Comparison of ENCODE assay signal across 7 worm cellular contexts in the genomic region with DNA sequence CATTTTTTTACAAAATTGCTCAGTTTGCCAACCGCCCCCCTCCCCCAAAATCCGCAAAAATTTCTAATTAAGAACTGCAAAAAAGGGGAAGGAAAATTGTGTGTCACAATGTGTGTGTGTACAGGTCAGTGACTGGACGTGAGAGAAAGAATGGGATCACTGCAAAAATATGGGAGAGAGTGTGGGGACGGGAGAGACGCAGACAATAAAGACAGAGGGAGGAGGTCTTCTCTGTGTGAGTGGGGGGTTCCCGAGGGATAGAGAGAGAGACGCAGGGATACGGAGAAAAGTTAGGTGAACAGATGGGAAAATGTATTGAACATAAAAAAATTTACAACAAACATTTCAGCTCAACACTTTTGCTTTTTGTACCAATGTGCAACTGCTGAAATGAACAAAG.
TF ChIP-seq lines count a peak whose summit lies in the region.

No protein-coding gene starts in this region.

TF ChIP-seq in whole organism, L1 larva, 84 proteins besides CTCF, POLR2A, EP300 and RAD21 (continues in another document):
- TF ChIP-seq elt-2 (tag; optimal IDR thresholded peaks at IDR 0.05; lab: Kevin White, UChicago), result no peak
- no peak for TF ChIP-seq C04F5.9 (tag; optimal IDR thresholded peaks at IDR 0.05; lab: Kevin White, UChicago)
- TF ChIP-seq mef-2 (tag; optimal IDR thresholded peaks at IDR 0.05; lab: Kevin White, UChicago), result no peak
- no peak for TF ChIP-seq unc-30 (tag; optimal IDR thresholded peaks at IDR 0.05; lab: Kevin White, UChicago)
- no peak for TF ChIP-seq nhr-47 (tag; optimal IDR thresholded peaks at IDR 0.05; lab: Kevin White, UChicago)
- peak; percentile 60 for TF ChIP-seq swsn-7 (tag; optimal IDR thresholded peaks at IDR 0.05; lab: Kevin White, UChicago)
- peak; percentile 29 to 59 for TF ChIP-seq lin-35 (GFP tag; optimal IDR thresholded peaks at IDR 0.05; lab: Kevin White, UChicago)
- TF ChIP-seq egl-27 (tag; optimal IDR thresholded peaks at IDR 0.05; lab: Kevin White, UChicago), result no peak
- TF ChIP-seq vab-15 (tag; optimal IDR thresholded peaks at IDR 0.05; lab: Kevin White, UChicago), result no peak
- no peak for TF ChIP-seq lin-39 (tag; optimal IDR thresholded peaks at IDR 0.05; lab: Kevin White, UChicago)
- TF ChIP-seq unc-98 (GFP tag; IDR thresholded peaks at IDR 0.05; lab: Robert Waterston, UW), result peak; percentile 41; the same call in 1 of the 2 replicates
- peak; percentile 36 for TF ChIP-seq F16B12.6 (tag; optimal IDR thresholded peaks at IDR 0.05; lab: Kevin White, UChicago)
- TF ChIP-seq ceh-82 (tag; optimal IDR thresholded peaks at IDR 0.05; lab: Kevin White, UChicago), result no peak

TF ChIP-seq in whole organism, L2 larva, 48 proteins besides CTCF, POLR2A, EP300 and RAD21 (continues in another document):
- TF ChIP-seq crh-2 (tag; optimal IDR thresholded peaks at IDR 0.05; lab: Kevin White, UChicago) (peak; percentile 3), mbf-1 (tag; optimal IDR thresholded peaks at IDR 0.05; lab: Kevin White, UChicago) (no peak), ZK546.5 (tag; optimal IDR thresholded peaks at IDR 0.05; lab: Kevin White, UChicago) (no peak), F13H6.1 (tag; optimal IDR thresholded peaks at IDR 0.05; lab: Kevin White, UChicago) (peak; percentile 74), nhr-129 (tag; optimal IDR thresholded peaks at IDR 0.05; lab: Kevin White, UChicago) (peak; percentile 36), nhr-25 (tag; optimal IDR thresholded peaks at IDR 0.05; lab: Kevin White, UChicago) (peak; percentile 73), sma-9 (GFP tag; optimal IDR thresholded peaks at IDR 0.05; lab: Kevin White, UChicago) (peak; percentile 59), sma-9 (tag; optimal IDR thresholded peaks at IDR 0.05; lab: Kevin White, UChicago) (no peak), gmeb-1 (tag; optimal IDR thresholded peaks at IDR 0.05; lab: Kevin White, UChicago) (peak; percentile 53), sma-3 (GFP tag; optimal IDR thresholded peaks at IDR 0.05; lab: Kevin White, UChicago) (peak; percentile 56), egl-27 (tag; optimal IDR thresholded peaks at IDR 0.05; lab: Kevin White, UChicago) (peak; percentile 1), blmp-1 (tag; optimal IDR thresholded peaks at IDR 0.05; lab: Kevin White, UChicago; ENCODE audit: insufficient read depth) (peak; percentile 4)

TF ChIP-seq in whole organism, L3 larva, 47 proteins besides CTCF, POLR2A, EP300 and RAD21 (continues in another document):
- TF ChIP-seq lin-39 (tag; optimal IDR thresholded peaks at IDR 0.05; lab: Kevin White, UChicago) (peak; percentile 41), nhr-25 (tag; optimal IDR thresholded peaks at IDR 0.05; lab: Kevin White, UChicago) (peak; percentile 48), nhr-28 (tag; optimal IDR thresholded peaks at IDR 0.05; lab: Kevin White, UChicago) (no peak), nhr-77 (tag; optimal IDR thresholded peaks at IDR 0.05; lab: Kevin White, UChicago) (no peak), ama-1 (optimal IDR thresholded peaks at IDR 0.05; lab: Kevin White, UChicago) (no peak), ztf-4 (tag; optimal IDR thresholded peaks at IDR 0.05; lab: Kevin White, UChicago) (no peak), R02D3.7 (tag; optimal IDR thresholded peaks at IDR 0.05; lab: Kevin White, UChicago) (no peak), hmg-11 (tag; optimal IDR thresholded peaks at IDR 0.05; lab: Kevin White, UChicago) (peak; percentile 86), jun-1 (tag; optimal IDR thresholded peaks at IDR 0.05; lab: Kevin White, UChicago) (peak; percentile 8), elt-3 (tag; optimal IDR thresholded peaks at IDR 0.05; lab: Kevin White, UChicago) (no peak), nfya-1 (tag; optimal IDR thresholded peaks at IDR 0.05; lab: Kevin White, UChicago; ENCODE audit: insufficient read depth) (peak; percentile 33), pha-4 (tag; optimal IDR thresholded peaks at IDR 0.05; lab: Kevin White, UChicago) (peak; percentile 65), fkh-2 (tag; optimal IDR thresholded peaks at IDR 0.05; lab: Kevin White, UChicago) (no peak)

TF ChIP-seq in whole organism, L4 larva, 104 proteins besides CTCF, POLR2A, EP300 and RAD21 (continues in another document):
- no peak for TF ChIP-seq daf-19 (GFP tag; conservative IDR thresholded peaks at IDR 0.05; lab: Robert Waterston, UW)
- TF ChIP-seq spr-3 (GFP tag; optimal IDR thresholded peaks at IDR 0.05; lab: Kevin White, UChicago), result no peak
- no peak; the same call in 1 of the 2 replicates for TF ChIP-seq lin-38 (GFP tag; IDR thresholded peaks at IDR 0.05; lab: Robert Waterston, UW)
- peak; percentile 20; the same call in 1 of the 2 replicates for TF ChIP-seq set-16 (GFP tag; IDR thresholded peaks at IDR 0.05; lab: Robert Waterston, UW)
- TF ChIP-seq lin-15B (tag; optimal IDR thresholded peaks at IDR 0.05; lab: Kevin White, UChicago), result no peak
- peak in 1 of 2 experiments; percentile 5 for TF ChIP-seq unc-62 (GFP tag; optimal IDR thresholded peaks at IDR 0.05 in 1 of 2; lab: Kevin White, UChicago)
- TF ChIP-seq unc-62 (tag; optimal IDR thresholded peaks at IDR 0.05; lab: Kevin White, UChicago), result no peak
- no peak for TF ChIP-seq F49E8.2 (tag; optimal IDR thresholded peaks at IDR 0.05; lab: Kevin White, UChicago; ENCODE audit: borderline replicate concordance)
- no peak for TF ChIP-seq gei-8 (GFP tag; optimal IDR thresholded peaks at IDR 0.05; lab: Kevin White, UChicago)
- TF ChIP-seq php-3 (GFP tag; IDR thresholded peaks at IDR 0.05; lab: Robert Waterston, UW), result no peak
- no peak for TF ChIP-seq daf-8 (GFP tag; IDR thresholded peaks at IDR 0.05; lab: Robert Waterston, UW)
- no peak for TF ChIP-seq unc-130 (GFP tag; optimal IDR thresholded peaks at IDR 0.05; lab: Kevin White, UChicago)
- TF ChIP-seq lin-39 (tag; optimal IDR thresholded peaks at IDR 0.05; lab: Kevin White, UChicago), result no peak

TF ChIP-seq in whole organism, late embryonic, 69 proteins besides CTCF, POLR2A, EP300 and RAD21 (continues in another document):
- TF ChIP-seq C38D4.7 (GFP tag; optimal IDR thresholded peaks at IDR 0.05; lab: Kevin White, UChicago) (no peak), ets-4 (tag; optimal IDR thresholded peaks at IDR 0.05; lab: Kevin White, UChicago) (no peak), mec-3 (tag; optimal IDR thresholded peaks at IDR 0.05; lab: Kevin White, UChicago; ENCODE audit: borderline replicate concordance) (no peak), hlh-8 (tag; optimal IDR thresholded peaks at IDR 0.05; lab: Kevin White, UChicago) (no peak), ceh-24 (tag; optimal IDR thresholded peaks at IDR 0.05; lab: Kevin White, UChicago) (no peak), unc-55 (GFP tag; optimal IDR thresholded peaks at IDR 0.05; lab: Kevin White, UChicago) (peak; percentile 75), hlh-30 (tag; optimal IDR thresholded peaks at IDR 0.05; lab: Kevin White, UChicago; ENCODE audit: insufficient read depth) (peak; percentile 18), nhr-232 (tag; optimal IDR thresholded peaks at IDR 0.05; lab: Kevin White, UChicago) (no peak), odd-2 (tag; optimal IDR thresholded peaks at IDR 0.05; lab: Kevin White, UChicago) (no peak), pqm-1 (tag; optimal IDR thresholded peaks at IDR 0.05; lab: Kevin White, UChicago) (no peak), F13H6.1 (tag; optimal IDR thresholded peaks at IDR 0.05; lab: Kevin White, UChicago) (peak; percentile 4), ceh-31 (tag; optimal IDR thresholded peaks at IDR 0.05; lab: Kevin White, UChicago) (peak; percentile 61), sdc-2 (tag; optimal IDR thresholded peaks at IDR 0.05; lab: Kevin White, UChicago) (no peak), ceh-34 (tag; optimal IDR thresholded peaks at IDR 0.05; lab: Kevin White, UChicago) (peak; percentile 27)

TF ChIP-seq in whole organism, mixed stage, embryonic, 35 proteins besides CTCF, POLR2A, EP300 and RAD21:
- TF ChIP-seq unc-62 (GFP tag; optimal IDR thresholded peaks at IDR 0.05; lab: Kevin White, UChicago) (peak; percentile 42), tbx-8 (GFP tag; optimal IDR thresholded peaks at IDR 0.05; lab: Kevin White, UChicago) (no peak), ceh-39 (tag; optimal IDR thresholded peaks at IDR 0.05; lab: Kevin White, UChicago) (peak; percentile 13), sem-2 (GFP tag; optimal IDR thresholded peaks at IDR 0.05; lab: Kevin White, UChicago) (no peak), lsy-2 (tag; optimal IDR thresholded peaks at IDR 0.05; lab: Kevin White, UChicago) (no peak), nhr-2 (tag; optimal IDR thresholded peaks at IDR 0.05; lab: Kevin White, UChicago) (peak; percentile 90), mep-1 (tag; optimal IDR thresholded peaks at IDR 0.05; lab: Kevin White, UChicago) (peak; percentile 53), ceh-43 (GFP tag; optimal IDR thresholded peaks at IDR 0.05; lab: Kevin White, UChicago) (no peak), lin-13 (tag; optimal IDR thresholded peaks at IDR 0.05; lab: Kevin White, UChicago) (peak; percentile 6)

TF ChIP-seq in whole organism, young adult, 124 proteins besides CTCF, POLR2A, EP300 and RAD21:
- TF ChIP-seq zfh-2 (GFP tag; conservative IDR thresholded peaks at IDR 0.05; lab: Robert Waterston, UW), result peak; percentile 57; the same call in 1 of the 2 replicates
- peak; percentile 20; the same call in 1 of the 2 replicates for TF ChIP-seq egrh-3 (GFP tag; IDR thresholded peaks at IDR 0.05; lab: Robert Waterston, UW)
- no peak for TF ChIP-seq ztf-26 (tag; optimal IDR thresholded peaks at IDR 0.05; lab: Kevin White, UChicago)
- peak; percentile 24 for TF ChIP-seq K12H6.12 (tag; optimal IDR thresholded peaks at IDR 0.05; lab: Kevin White, UChicago)
- peak; percentile 93 for TF ChIP-seq hmg-1.2 (GFP tag; IDR thresholded peaks at IDR 0.05; lab: Robert Waterston, UW)
- TF ChIP-seq F57A8.1 (GFP tag; optimal IDR thresholded peaks at IDR 0.05; lab: Kevin White, UChicago), result no peak
